Worm (Caenorhabditis elegans) whole organism, midembryonic: ENCODE results near the gene nfm-1.

Source experiments
- flt-1 ChIP-seq: fragments of 200-800 bp; sonication (Bioruptor generic); IDR thresholded peaks from 2 replicates; pipeline ENCODE4 v1.3.6; 2022; ENCODE audit warnings: missing genetic modification characterization, missing compliant biosample characterization
- med-1 ChIP-seq: sonication (generic microtip); optimal IDR thresholded peaks from 2 replicates; lab custom pipeline; 2017; ENCODE audit warnings: missing genetic modification characterization, mild to moderate bottlenecking, missing compliant biosample characterization, antibody characterized with exemption, missing genetic modification reagents; ENCODE audit not compliant: insufficient read depth

ce11 chrIII:6190810-6191209 lies 31.6 kb downstream of the nfm-1 start, which contains the start of gene C23G10.5:
- TF ChIP-seq med-1, result no peak
- TF ChIP-seq flt-1 (GFP tag; lab: Robert Waterston, UW), result no peak
